Fruit fly (Drosophila melanogaster): ENCODE data around the gene Naa40.

dm6 chr3R:29767236-29767635, 42.5 kb upstream of the Naa40 start:
- TF ChIP-seq HHEX (GFP tag; optimal IDR thresholded peaks at IDR 0.05) (no peak), Trl (optimal IDR thresholded peaks at IDR 0.05) (no peak), Trl (GFP tag; optimal IDR thresholded peaks at IDR 0.05) (no peak), CG12104 (GFP tag; optimal IDR thresholded peaks at IDR 0.05) (no peak)
